Fruit fly (Drosophila melanogaster): ENCODE data around the gene Sema1a.
A peak's percentile ranks its signal among the peaks of the same experiment; 100 is the strongest.

The Sema1a gene

dm6 chr2L:8574947-8575346 is 33.0 kb downstream of the Sema1a start (continued):
- TF ChIP-seq CG7556 (GFP tag; optimal IDR thresholded peaks at IDR 0.05), result peak; percentile 83
- TF ChIP-seq otp (GFP tag; IDR thresholded peaks at IDR 0.05), result peak; percentile 92
- TF ChIP-seq esg (GFP tag; conservative IDR thresholded peaks at IDR 0.05), result peak; percentile 89
- TF ChIP-seq slbo (GFP tag; IDR thresholded peaks at IDR 0.05), result peak; percentile 73
- peak; percentile 86 for TF ChIP-seq peb (GFP tag; IDR thresholded peaks at IDR 0.05)
- peak; percentile 77 for TF ChIP-seq CG15696 (tag; optimal IDR thresholded peaks at IDR 0.05)
- TF ChIP-seq CG12155 (GFP tag; optimal IDR thresholded peaks at IDR 0.05), result peak; percentile 70
- TF ChIP-seq CG2712 (tag; optimal IDR thresholded peaks at IDR 0.05), result peak; percentile 95
- TF ChIP-seq Nf-YA (GFP tag; IDR thresholded peaks at IDR 0.05), result peak; percentile 85
- no peak for TF ChIP-seq ab (GFP tag; optimal IDR thresholded peaks at IDR 0.05)
- peak; percentile 72 for TF ChIP-seq CG14050 (GFP tag; IDR thresholded peaks at IDR 0.05)
- TF ChIP-seq lab (GFP tag; optimal IDR thresholded peaks at IDR 0.05), result peak; percentile 80
- TF ChIP-seq CG4404 (GFP tag; IDR thresholded peaks at IDR 0.05), result peak; percentile 78
- TF ChIP-seq CG6683 (GFP tag; optimal IDR thresholded peaks at IDR 0.05), result peak; percentile 49
- TF ChIP-seq vfl (GFP tag; optimal IDR thresholded peaks at IDR 0.05), result no peak
- TF ChIP-seq CG12391 (tag; optimal IDR thresholded peaks at IDR 0.05), result peak; percentile 90
- peak; percentile 76; the same call in 2 of the 3 replicates for TF ChIP-seq jigr1 (GFP tag; IDR thresholded peaks at IDR 0.05)
- TF ChIP-seq CG16779 (GFP tag; IDR thresholded peaks at IDR 0.05), result 0 out of 2 replicates have a peak, but pooled peaks have one; percentile 48
- no peak for TF ChIP-seq pzg (GFP tag; optimal IDR thresholded peaks at IDR 0.05)
- peak; percentile 17 for TF ChIP-seq CG2120 (GFP tag; optimal IDR thresholded peaks at IDR 0.05)
- TF ChIP-seq Doc2 (GFP tag; IDR thresholded peaks at IDR 0.05), result peak; percentile 41; the same call in 1 of the 2 replicates
- TF ChIP-seq Dek (tag; optimal IDR thresholded peaks at IDR 0.05), result peak; percentile 39
- TF ChIP-seq CG34376 (GFP tag; optimal IDR thresholded peaks at IDR 0.05), result no peak
- peak; percentile 84 for TF ChIP-seq B-H1 (GFP tag; IDR thresholded peaks at IDR 0.05)
- TF ChIP-seq zfh1 (GFP tag; IDR thresholded peaks at IDR 0.05), result peak; percentile 95
- peak; percentile 79 for TF ChIP-seq danr (GFP tag; IDR thresholded peaks at IDR 0.05)
- peak; percentile 32; the same call in 1 of the 3 replicates for TF ChIP-seq CG7963 (GFP tag; IDR thresholded peaks at IDR 0.05; ENCODE audit: partially characterized antibody)
- peak; percentile 91 for TF ChIP-seq Oli (tag; optimal IDR thresholded peaks at IDR 0.05)
- TF ChIP-seq nmo (GFP tag; optimal IDR thresholded peaks at IDR 0.05), result peak; percentile 91
- TF ChIP-seq Aef1 (GFP tag; IDR thresholded peaks at IDR 0.05), result peak; percentile 78; the same call in 2 of the 3 replicates
- peak; percentile 92 for TF ChIP-seq CG17829 (tag; optimal IDR thresholded peaks at IDR 0.05)
- peak; percentile 70; the same call in 1 of the 2 replicates for TF ChIP-seq aop (GFP tag; IDR thresholded peaks at IDR 0.05)
- no peak for TF ChIP-seq exex (tag; optimal IDR thresholded peaks at IDR 0.05)
- no peak for TF ChIP-seq shn (GFP tag; optimal IDR thresholded peaks at IDR 0.05)
- TF ChIP-seq CG2678 (tag; optimal IDR thresholded peaks at IDR 0.05), result peak; percentile 86
- TF ChIP-seq CG6854 (GFP tag; optimal IDR thresholded peaks at IDR 0.05), result no peak
- TF ChIP-seq CG10654 (GFP tag; optimal IDR thresholded peaks at IDR 0.05), result peak; percentile 80
- TF ChIP-seq cwo (GFP tag; optimal IDR thresholded peaks at IDR 0.05), result peak; percentile 65
- TF ChIP-seq Jarid2 (GFP tag; optimal IDR thresholded peaks at IDR 0.05), result peak; percentile 61
- peak; percentile 63 for TF ChIP-seq kay (GFP tag; optimal IDR thresholded peaks at IDR 0.05)
- TF ChIP-seq Oaz (GFP tag; IDR thresholded peaks at IDR 0.05), result peak; percentile 54; the same call in 1 of the 2 replicates
- no peak for TF ChIP-seq CG14965 (GFP tag; optimal IDR thresholded peaks at IDR 0.05; ENCODE audit: borderline replicate concordance)
- TF ChIP-seq CG18476 (GFP tag; optimal IDR thresholded peaks at IDR 0.05), result peak; percentile 70
- peak; percentile 86 for TF ChIP-seq nom (GFP tag; optimal IDR thresholded peaks at IDR 0.05)
- peak; percentile 84 for TF ChIP-seq CG5245 (GFP tag; optimal IDR thresholded peaks at IDR 0.05)
- TF ChIP-seq CG9727 (GFP tag; optimal IDR thresholded peaks at IDR 0.05), result peak; percentile 83
- TF ChIP-seq Opbp (GFP tag; IDR thresholded peaks at IDR 0.05; ENCODE audit: partially characterized antibody), result no peak
- peak; percentile 90 for TF ChIP-seq H15 (GFP tag; IDR thresholded peaks at IDR 0.05)
- peak; percentile 53; the same call in 1 of the 2 replicates for TF ChIP-seq CG31224 (GFP tag; IDR thresholded peaks at IDR 0.05)
- TF ChIP-seq onecut (GFP tag; IDR thresholded peaks at IDR 0.05), result peak; percentile 82

All from whole organism, embryonic.